Worm (Caenorhabditis elegans): Measurements from ENCODE around the gene F10E9.12.

Gene F10E9.12

ce11 chrIII:8324412-8324811, at the start of gene F10E9.12:
F10E9.12 (plus strand) TSS chrIII:8324542.
- TF ChIP-seq fkh-10 (GFP tag; optimal IDR thresholded peaks at IDR 0.05) (no peak), egl-27 (tag; optimal IDR thresholded peaks at IDR 0.05) (no peak), nhr-67 (tag; optimal IDR thresholded peaks at IDR 0.05) (no peak), ztf-4 (tag; optimal IDR thresholded peaks at IDR 0.05) (no peak), tbx-2 (tag; optimal IDR thresholded peaks at IDR 0.05) (no peak), aly-2 (tag; optimal IDR thresholded peaks at IDR 0.05) (no peak), unc-39 (tag; optimal IDR thresholded peaks at IDR 0.05) (no peak), elt-2 (tag; optimal IDR thresholded peaks at IDR 0.05) (peak; percentile 74), nhr-11 (tag; optimal IDR thresholded peaks at IDR 0.05) (no peak), egl-5 (tag; optimal IDR thresholded peaks at IDR 0.05) (no peak), unc-62 (GFP tag; optimal IDR thresholded peaks at IDR 0.05) (no peak), mdl-1 (tag; optimal IDR thresholded peaks at IDR 0.05) (no peak), eor-1 (tag; optimal IDR thresholded peaks at IDR 0.05) (no peak), ceh-82 (tag; optimal IDR thresholded peaks at IDR 0.05) (no peak), lin-39 (tag; optimal IDR thresholded peaks at IDR 0.05) (no peak), pha-4 (tag; optimal IDR thresholded peaks at IDR 0.05) (peak; percentile 5), ZK546.5 (tag; optimal IDR thresholded peaks at IDR 0.05) (no peak), pqm-1 (tag; optimal IDR thresholded peaks at IDR 0.05) (peak; percentile 43), nhr-43 (tag; optimal IDR thresholded peaks at IDR 0.05; ENCODE audit: poor library complexity, severe bottlenecking) (no peak), nhr-237 (tag; optimal IDR thresholded peaks at IDR 0.05) (no peak), ama-1 (optimal IDR thresholded peaks at IDR 0.05) (no peak)

ce11 chrIII:8275871-8276270, 48.5 kb upstream of the F10E9.12 start, which contains the start of gene clec-160:
clec-160 (minus strand) TSS chrIII:8275971.
- TF ChIP-seq elt-2 (tag; optimal IDR thresholded peaks at IDR 0.05) (peak; percentile 6), ceh-16 (tag; optimal IDR thresholded peaks at IDR 0.05) (no peak)

ce11 chrIII:8278801-8279200, 45.5 kb upstream of the F10E9.12 start, which contains the start of gene mig-10:
mig-10 (plus strand) TSS chrIII:8279101.
- TF ChIP-seq zag-1 (tag; optimal IDR thresholded peaks at IDR 0.05) = no peak
- no peak for TF ChIP-seq jun-1 (tag; optimal IDR thresholded peaks at IDR 0.05)
- TF ChIP-seq egl-5 (tag; optimal IDR thresholded peaks at IDR 0.05) = no peak
- TF ChIP-seq nhr-77 (tag; optimal IDR thresholded peaks at IDR 0.05) = no peak
- TF ChIP-seq daf-12 (tag; optimal IDR thresholded peaks at IDR 0.05) = no peak

ce11 chrIII:8279567-8279966, 44.8 kb upstream of the F10E9.12 start:
- peak; percentile 20 for TF ChIP-seq elt-1 (tag; optimal IDR thresholded peaks at IDR 0.05)
- TF ChIP-seq nhr-76 (tag; optimal IDR thresholded peaks at IDR 0.05) = no peak
- no peak for TF ChIP-seq daf-12 (tag; optimal IDR thresholded peaks at IDR 0.05)

- TF ChIP-seq lin-15B (tag; optimal IDR thresholded peaks at IDR 0.05) (no peak), mml-1 (tag; optimal IDR thresholded peaks at IDR 0.05) (no peak), nhr-237 (tag; optimal IDR thresholded peaks at IDR 0.05) (no peak), nhr-25 (tag; optimal IDR thresholded peaks at IDR 0.05) (no peak), fos-1 (tag; optimal IDR thresholded peaks at IDR 0.05) (no peak), tbx-2 (tag; optimal IDR thresholded peaks at IDR 0.05) (no peak), pqm-1 (tag; optimal IDR thresholded peaks at IDR 0.05) (no peak), egl-27 (tag; optimal IDR thresholded peaks at IDR 0.05) (no peak), hmg-11 (tag; optimal IDR thresholded peaks at IDR 0.05) (no peak), fkh-2 (tag; optimal IDR thresholded peaks at IDR 0.05) (no peak)
Observed at ce11 chrIII:8280352-8280751, 44.0 kb upstream of the F10E9.12 start.

ce11 chrIII:8281310-8281709, 43.0 kb upstream of the F10E9.12 start:
- TF ChIP-seq nhr-11 (tag; optimal IDR thresholded peaks at IDR 0.05) (no peak), pqm-1 (tag; optimal IDR thresholded peaks at IDR 0.05) (no peak), ceh-9 (tag; optimal IDR thresholded peaks at IDR 0.05) (no peak), fos-1 (tag; optimal IDR thresholded peaks at IDR 0.05) (no peak), ceh-82 (tag; optimal IDR thresholded peaks at IDR 0.05) (no peak)
